Fruit fly (Drosophila melanogaster) whole organism, embryonic: ENCODE results near the gene Actn.

Experiments
- CG10321 ChIP-seq: fragments of 200-800 bp; sonication (Bioruptor generic); IDR thresholded peaks from 2 replicates; pipeline ENCODE4 v1.3.6; 2022; ENCODE audit warnings: missing biosample characterization, missing genetic modification characterization
- CG10565 ChIP-seq: fragments of 200-800 bp; sonication (Bioruptor generic); optimal IDR thresholded peaks from 3 replicates; lab custom pipeline; 2016; ENCODE audit warnings: missing biosample characterization, mild to moderate bottlenecking, missing genetic modification characterization
- CG10654 ChIP-seq: fragments of 200-800 bp; sonication (Bioruptor generic); optimal IDR thresholded peaks from 2 replicates; lab custom pipeline; 2016; ENCODE audit warnings: missing biosample characterization, missing genetic modification characterization
- CG10959 ChIP-seq: fragments of 200-800 bp; sonication (Bioruptor generic); IDR thresholded peaks from 2 replicates; pipeline ENCODE4 v1.3.6; 2022; ENCODE audit warnings: missing biosample characterization, missing genetic modification characterization
- CG14667 ChIP-seq: fragments of 200-800 bp; sonication (Bioruptor generic); IDR thresholded peaks from 2 replicates; pipeline ENCODE4 v1.3.6; 2022; ENCODE audit warnings: missing biosample characterization, missing genetic modification characterization
- CG15073 ChIP-seq: fragments of 200-800 bp; sonication (Bioruptor generic); optimal IDR thresholded peaks from 2 replicates; lab custom pipeline; 2016; ENCODE audit warnings: missing biosample characterization, missing genetic modification characterization
- CG15696 ChIP-seq: fragments of 200-800 bp; sonication (Bioruptor generic); optimal IDR thresholded peaks from 2 replicates; lab custom pipeline; 2019; ENCODE audit warnings: missing biosample characterization, mild to moderate bottlenecking, missing genetic modification characterization, moderate library complexity
- CG1603 ChIP-seq: fragments of 200-800 bp; sonication (Bioruptor generic); optimal IDR thresholded peaks from 2 replicates; lab custom pipeline; 2019; ENCODE audit warnings: missing biosample characterization, mild to moderate bottlenecking, missing genetic modification characterization, moderate library complexity
- CG17186 ChIP-seq: fragments of 200-800 bp; sonication (Bioruptor generic); optimal IDR thresholded peaks from 3 replicates; lab custom pipeline; 2017; ENCODE audit warnings: missing biosample characterization, missing genetic modification reagents, missing genetic modification characterization
- CG17802 ChIP-seq: fragments of 200-800 bp; sonication (Bioruptor generic); optimal IDR thresholded peaks from 2 replicates; lab custom pipeline; 2018; ENCODE audit warnings: missing biosample characterization, mild to moderate bottlenecking, missing genetic modification characterization, moderate library complexity
- CG17829 ChIP-seq: fragments of 200-800 bp; optimal IDR thresholded peaks from 2 replicates; lab custom pipeline; 2019; ENCODE audit warnings: missing biosample characterization, mild to moderate bottlenecking, missing genetic modification characterization, moderate library complexity
- CG18011 ChIP-seq: fragments of 200-800 bp; sonication (Bioruptor generic); optimal IDR thresholded peaks from 2 replicates; lab custom pipeline; 2017; ENCODE audit warnings: missing biosample characterization, missing genetic modification characterization, mild to moderate bottlenecking, moderate library complexity, missing genotype
- CG1832 ChIP-seq: fragments of 200-800 bp; sonication (Bioruptor generic); optimal IDR thresholded peaks from 2 replicates; lab custom pipeline; 2017; ENCODE audit warnings: missing biosample characterization, mild to moderate bottlenecking, missing genetic modification characterization, inconsistent platforms
- CG18599 ChIP-seq: fragments of 200-800 bp; sonication (Bioruptor generic); optimal IDR thresholded peaks from 3 replicates; lab custom pipeline; 2017; ENCODE audit warnings: missing biosample characterization, missing genetic modification characterization, mild to moderate bottlenecking, moderate library complexity, missing genetic modification reagents
- CG2712 ChIP-seq: fragments of 200-800 bp; optimal IDR thresholded peaks from 3 replicates; lab custom pipeline; 2019; ENCODE audit warnings: missing biosample characterization, mild to moderate bottlenecking, missing genetic modification characterization, moderate library complexity
- CG3838 ChIP-seq: fragments of 200-800 bp; sonication (Bioruptor generic); optimal IDR thresholded peaks from 3 replicates; lab custom pipeline; 2016; ENCODE audit warnings: missing biosample characterization, missing genetic modification characterization
- CG6175 ChIP-seq: fragments of 200-800 bp; sonication (Bioruptor generic); IDR thresholded peaks from 3 replicates; pipeline ENCODE4 v1.3.6; 2022; ENCODE audit warnings: missing biosample characterization, missing genetic modification characterization
- CG6689 ChIP-seq: fragments of 200-800 bp; sonication (Bioruptor generic); IDR thresholded peaks from 2 replicates; pipeline ENCODE4 v1.3.6; 2022; ENCODE audit warnings: missing biosample characterization, missing genetic modification characterization
- CG7745 ChIP-seq: fragments of 200-800 bp; sonication (Bioruptor generic); optimal IDR thresholded peaks from 2 replicates; lab custom pipeline; 2018; ENCODE audit warnings: missing biosample characterization, mild to moderate bottlenecking, missing genetic modification characterization, moderate library complexity
- CG8281 ChIP-seq: fragments of 200-800 bp; sonication (Bioruptor generic); optimal IDR thresholded peaks from 2 replicates; lab custom pipeline; 2018; ENCODE audit warnings: missing biosample characterization, mild to moderate bottlenecking, missing genetic modification characterization, moderate library complexity
- CG8290 ChIP-seq, 3 experiments: fragments of 200-800 bp; sonication (Bioruptor generic); optimal IDR thresholded peaks; 2 replicates each; lab custom pipeline; 2016 to 2019; ENCODE audit warnings: missing biosample characterization in 3 of 3, missing genetic modification characterization in 3 of 3, mild to moderate bottlenecking in 2 of 3, moderate library complexity in 1 of 3
- Eip74EF ChIP-seq, 2 experiments: fragments of 200-800 bp in 1 of 2; fragments of >200 bp in 1 of 2; sonication (Bioruptor generic) in 1 of 2; optimal IDR thresholded peaks; 2 replicates each; lab custom pipeline; 2017 to 2019; ENCODE audit warnings: missing biosample characterization in 2 of 2, missing genetic modification characterization in 2 of 2, mild to moderate bottlenecking in 1 of 2, moderate library complexity in 1 of 2
- Ets97D ChIP-seq: fragments of 200-800 bp; sonication (Bioruptor generic); optimal IDR thresholded peaks from 3 replicates; lab custom pipeline; 2016; ENCODE audit warnings: missing biosample characterization, missing genetic modification characterization
- HmgD ChIP-seq: fragments of 200-800 bp; sonication (Bioruptor generic); optimal IDR thresholded peaks from 3 replicates; lab custom pipeline; 2016; ENCODE audit warnings: missing biosample characterization, missing genetic modification characterization
- Jarid2 ChIP-seq: fragments of 200-800 bp; sonication (Bioruptor generic); optimal IDR thresholded peaks from 3 replicates; lab custom pipeline; 2017; ENCODE audit warnings: mild to moderate bottlenecking, missing biosample characterization, missing genetic modification reagents, missing genetic modification characterization
- Lim3 ChIP-seq: fragments of 200-800 bp; sonication (Bioruptor generic); IDR thresholded peaks from 2 replicates; pipeline ENCODE4 v1.3.6; 2022; ENCODE audit warnings: missing biosample characterization, missing genetic modification characterization
- MTF-1 ChIP-seq: fragments of 200-800 bp; sonication (Bioruptor generic); optimal IDR thresholded peaks from 2 replicates; lab custom pipeline; 2018; ENCODE audit warnings: missing biosample characterization, mild to moderate bottlenecking, missing genetic modification characterization, borderline replicate concordance
- Meics ChIP-seq: fragments of 200-800 bp; sonication (Bioruptor generic); optimal IDR thresholded peaks from 2 replicates; lab custom pipeline; 2017; ENCODE audit warnings: missing biosample characterization, mild to moderate bottlenecking, missing genetic modification characterization
- Mes4 ChIP-seq: fragments of 200-800 bp; sonication (Bioruptor generic); optimal IDR thresholded peaks from 2 replicates; lab custom pipeline; 2016; ENCODE audit warnings: missing biosample characterization, missing genetic modification characterization
- NK7.1 ChIP-seq: fragments of 200-800 bp; sonication (Bioruptor generic); optimal IDR thresholded peaks from 3 replicates; lab custom pipeline; 2016; ENCODE audit warnings: missing biosample characterization, missing genetic modification characterization
- Nf-YC ChIP-seq: fragments of 200-800 bp; optimal IDR thresholded peaks from 3 replicates; lab custom pipeline; 2019; ENCODE audit warnings: missing biosample characterization, mild to moderate bottlenecking, missing genetic modification characterization, moderate library complexity
- Sox100B ChIP-seq: fragments of 200-800 bp; sonication (Bioruptor generic); optimal IDR thresholded peaks from 3 replicates; lab custom pipeline; 2018; ENCODE audit warnings: missing biosample characterization, mild to moderate bottlenecking, missing genetic modification characterization
- YL-1 ChIP-seq: fragments of 200-800 bp; sonication (Bioruptor generic); optimal IDR thresholded peaks from 3 replicates; lab custom pipeline; 2017; ENCODE audit warnings: missing biosample characterization, mild to moderate bottlenecking, missing genetic modification characterization
- bbx ChIP-seq: fragments of 200-800 bp; sonication (Bioruptor generic); IDR thresholded peaks from 2 replicates; pipeline ENCODE4 v1.3.6; 2022; ENCODE audit warnings: missing biosample characterization, missing genetic modification characterization; ENCODE audit not compliant: partially characterized antibody
- crp ChIP-seq, 2 experiments: fragments of 200-800 bp; sonication (Bioruptor generic); optimal IDR thresholded peaks; 2 replicates in 1 of 2; 3 replicates in 1 of 2; lab custom pipeline; 2017; ENCODE audit warnings: missing biosample characterization in 2 of 2, missing genetic modification characterization in 2 of 2, mild to moderate bottlenecking in 1 of 2, moderate library complexity in 1 of 2
- dimm ChIP-seq: fragments of 200-800 bp; sonication (Bioruptor generic); IDR thresholded peaks from 2 replicates; pipeline ENCODE4 v1.3.6; 2022; ENCODE audit warnings: missing biosample characterization, missing genetic modification characterization
- eyg ChIP-seq: fragments of 200-800 bp; sonication (Bioruptor generic); optimal IDR thresholded peaks from 3 replicates; lab custom pipeline; 2016; ENCODE audit warnings: missing biosample characterization, missing genetic modification characterization
- inv ChIP-seq: fragments of 200-800 bp; sonication (Bioruptor generic); IDR thresholded peaks from 2 replicates; pipeline ENCODE4 v1.3.6; 2022; ENCODE audit warnings: missing biosample characterization, missing genetic modification characterization; ENCODE audit not compliant: partially characterized antibody
- luna ChIP-seq: fragments of 200-800 bp; sonication (Bioruptor generic); optimal IDR thresholded peaks from 2 replicates; lab custom pipeline; 2016; ENCODE audit warnings: missing biosample characterization, missing genetic modification characterization
- maf-S ChIP-seq: fragments of 200-800 bp; sonication (Bioruptor generic); optimal IDR thresholded peaks from 2 replicates; lab custom pipeline; 2016; ENCODE audit warnings: missing biosample characterization, missing genetic modification characterization
- otp ChIP-seq: fragments of 200-800 bp; sonication (Bioruptor generic); IDR thresholded peaks from 3 replicates; pipeline ENCODE4, ENCODE4 v1.3.6; 2022; ENCODE audit warnings: missing biosample characterization, missing genetic modification characterization
- prd ChIP-seq, 3 experiments: fragments of >200 bp in 2 of 3; fragments of 200-800 bp in 1 of 3; sonication (Bioruptor generic) in 1 of 3; optimal IDR thresholded peaks in 2 of 3; IDR thresholded peaks in 1 of 3; 2 replicates in 2 of 3; 3 replicates in 1 of 3; pipeline versions ENCODE4 v1.3.6 to Lab custom; 2017 to 2022; ENCODE audit warnings: missing biosample characterization in 1 of 3, missing genetic modification characterization in 1 of 3
- ssp ChIP-seq: fragments of 200-800 bp; sonication (Bioruptor generic); IDR thresholded peaks from 2 replicates; pipeline ENCODE4 v1.3.6; 2022; ENCODE audit warnings: missing biosample characterization, missing genetic modification characterization
- stc ChIP-seq: fragments of 200-800 bp; sonication (Bioruptor generic); IDR thresholded peaks from 2 replicates; pipeline ENCODE4 v1.3.6; 2022; ENCODE audit warnings: missing biosample characterization, missing genetic modification characterization
- sug ChIP-seq: fragments of 200-800 bp; optimal IDR thresholded peaks from 2 replicates; lab custom pipeline; 2019; ENCODE audit warnings: missing biosample characterization, mild to moderate bottlenecking, missing genetic modification characterization, moderate library complexity
- tgo ChIP-seq: fragments of 200-800 bp; sonication (Bioruptor generic); IDR thresholded peaks from 3 replicates; pipeline ENCODE4 v1.3.6; 2022; ENCODE audit warnings: missing biosample characterization, missing genetic modification characterization
- tll ChIP-seq, 2 experiments: fragments of 200-800 bp in 1 of 2; fragments of >200 bp in 1 of 2; sonication (Bioruptor generic) in 1 of 2; optimal IDR thresholded peaks; 2 replicates each; lab custom pipeline; 2017 to 2019; ENCODE audit warnings: missing biosample characterization in 2 of 2, missing genetic modification characterization in 2 of 2, mild to moderate bottlenecking in 1 of 2, moderate library complexity in 1 of 2
- usp ChIP-seq: fragments of >200 bp; optimal IDR thresholded peaks from 2 replicates; lab custom pipeline; 2017; ENCODE audit warnings: missing biosample characterization, missing genetic modification characterization
- vvl ChIP-seq: fragments of 200-800 bp; sonication (Bioruptor generic); IDR thresholded peaks from 2 replicates; pipeline ENCODE4 v1.3.6; 2022; ENCODE audit warnings: missing biosample characterization, missing genetic modification characterization

Actn gene

dm6 chrX:2061119-2061518, 19.0 kb upstream of the Actn start (continued):
- peak; percentile 91 for TF ChIP-seq Ets97D (GFP tag; lab: Kevin White, UChicago)
- TF ChIP-seq CG3838 (GFP tag; lab: Kevin White, UChicago), result no peak
- TF ChIP-seq CG17829 (tag; lab: Kevin White, UChicago), result peak; percentile 34
- TF ChIP-seq tll (GFP tag; optimal IDR thresholded peaks at IDR 0.05; lab: Kevin White, UChicago), result no peak
- no peak for TF ChIP-seq tgo (GFP tag; lab: Robert Waterston, UW)
- no peak for TF ChIP-seq Lim3 (GFP tag; lab: Robert Waterston, UW)
- no peak for TF ChIP-seq CG18011 (GFP tag; lab: Kevin White, UChicago)
- TF ChIP-seq vvl (GFP tag; lab: Robert Waterston, UW), result no peak; the same call in 1 of the 2 replicates
- peak; percentile 18 for TF ChIP-seq YL-1 (GFP tag; lab: Kevin White, UChicago)
- TF ChIP-seq Jarid2 (GFP tag; lab: Kevin White, UChicago), result peak; percentile 17
- peak in 1 of 2 experiments; percentile 91 for TF ChIP-seq Eip74EF (GFP tag; optimal IDR thresholded peaks at IDR 0.05; lab: Kevin White, UChicago)
- no peak for TF ChIP-seq CG17186
- no peak for TF ChIP-seq CG8281 (tag; lab: Kevin White, UChicago)
- TF ChIP-seq HmgD (GFP tag; lab: Kevin White, UChicago), result no peak
- no peak for TF ChIP-seq CG10654 (GFP tag; lab: Kevin White, UChicago)
- TF ChIP-seq otp (GFP tag; lab: Robert Waterston, UW), result no peak; the same call in 2 of the 3 replicates
- no peak for TF ChIP-seq CG10565 (GFP tag; lab: Kevin White, UChicago)
- no peak for TF ChIP-seq luna
- no peak for TF ChIP-seq dimm (GFP tag; lab: Robert Waterston, UW)
- peak; percentile 18 for TF ChIP-seq Mes4 (GFP tag; lab: Kevin White, UChicago)
- no peak for TF ChIP-seq CG8290 (GFP tag; optimal IDR thresholded peaks at IDR 0.05; lab: Kevin White, UChicago)
- peak; percentile 21 to 53 for TF ChIP-seq CG8290 (tag; optimal IDR thresholded peaks at IDR 0.05; lab: Kevin White, UChicago)
- no peak for TF ChIP-seq CG1603 (tag; lab: Kevin White, UChicago)
- no peak for TF ChIP-seq CG6175 (GFP tag; lab: Robert Waterston, UW)
- peak; percentile 60 for TF ChIP-seq CG2712 (tag; lab: Kevin White, UChicago)
- TF ChIP-seq prd (optimal IDR thresholded peaks at IDR 0.05; lab: Kevin White, UChicago), result no peak
- TF ChIP-seq prd (GFP tag; IDR thresholded peaks at IDR 0.05; lab: Robert Waterston, UW), result no peak
- peak; percentile 20 for TF ChIP-seq CG15696 (tag; lab: Kevin White, UChicago)
- no peak for TF ChIP-seq CG10959 (GFP tag; lab: Robert Waterston, UW)
- TF ChIP-seq Sox100B, result no peak
- no peak for TF ChIP-seq NK7.1 (GFP tag; lab: Kevin White, UChicago)
- no peak for TF ChIP-seq CG1832 (GFP tag; lab: Kevin White, UChicago)
- TF ChIP-seq ssp (GFP tag; lab: Robert Waterston, UW), result no peak
- peak; percentile 30 for TF ChIP-seq eyg
- no peak for TF ChIP-seq CG7745 (tag; lab: Kevin White, UChicago)
- no peak for TF ChIP-seq CG10321 (GFP tag; lab: Robert Waterston, UW)
- TF ChIP-seq crp (GFP tag; optimal IDR thresholded peaks at IDR 0.05; lab: Kevin White, UChicago), result no peak
- TF ChIP-seq CG6689 (GFP tag; lab: Robert Waterston, UW), result no peak
- peak; percentile 50 for TF ChIP-seq sug (tag; lab: Kevin White, UChicago)
- no peak for TF ChIP-seq maf-S
- no peak for TF ChIP-seq MTF-1 (GFP tag; lab: Kevin White, UChicago)
- TF ChIP-seq stc (GFP tag; lab: Robert Waterston, UW), result 0 out of 2 replicates have a peak, but pooled peaks have one; percentile 19
- no peak for TF ChIP-seq inv (GFP tag; lab: Robert Waterston, UW)
- TF ChIP-seq usp (GFP tag; lab: Kevin White, UChicago), result no peak
- TF ChIP-seq CG14667 (GFP tag; lab: Robert Waterston, UW), result no peak
- no peak for TF ChIP-seq CG15073
- TF ChIP-seq bbx, result no peak
- peak; percentile 48 for TF ChIP-seq Nf-YC (tag; lab: Kevin White, UChicago)
- no peak for TF ChIP-seq CG17802
- TF ChIP-seq CG18599 (GFP tag; lab: Kevin White, UChicago), result no peak
- TF ChIP-seq Meics (GFP tag; lab: Kevin White, UChicago), result peak; percentile 40
